Fruit fly (Drosophila melanogaster): ENCODE results near the gene CG1571.

The CG1571 gene

dm6 chrX:8060921-8061270, 14.8 kb upstream of the CG1571 start (continued):
- no peak for TF ChIP-seq PHDP (tag; optimal IDR thresholded peaks at IDR 0.05)
- TF ChIP-seq chn (GFP tag; optimal IDR thresholded peaks at IDR 0.05) = no peak
- TF ChIP-seq CG8290 (GFP tag; optimal IDR thresholded peaks at IDR 0.05) = no peak
- TF ChIP-seq CG8290 (tag; optimal IDR thresholded peaks at IDR 0.05) = peak in 1 of 2 experiments; percentile 44
- no peak for TF ChIP-seq Abd-B (GFP tag; optimal IDR thresholded peaks at IDR 0.05)
- TF ChIP-seq tx (GFP tag; optimal IDR thresholded peaks at IDR 0.05) = no peak
- TF ChIP-seq CG3847 (GFP tag; IDR thresholded peaks at IDR 0.05) = no peak
- no peak for TF ChIP-seq wdn (GFP tag; IDR thresholded peaks at IDR 0.05)
- TF ChIP-seq br (optimal IDR thresholded peaks at IDR 0.05) = no peak
- no peak for TF ChIP-seq ATbp (GFP tag; optimal IDR thresholded peaks at IDR 0.05)
- TF ChIP-seq kni (GFP tag; optimal IDR thresholded peaks at IDR 0.05) = no peak
- TF ChIP-seq CG18599 (GFP tag; optimal IDR thresholded peaks at IDR 0.05) = peak; percentile 18
- TF ChIP-seq lov (optimal IDR thresholded peaks at IDR 0.05) = no peak
- no peak for TF ChIP-seq lov (GFP tag; IDR thresholded peaks at IDR 0.05)
- TF ChIP-seq Fer3 (tag; optimal IDR thresholded peaks at IDR 0.05) = no peak
- TF ChIP-seq tin (GFP tag; optimal IDR thresholded peaks at IDR 0.05) = no peak
- TF ChIP-seq abd-A (tag; optimal IDR thresholded peaks at IDR 0.05) = peak; percentile 47
- TF ChIP-seq D19B (GFP tag; optimal IDR thresholded peaks at IDR 0.05) = no peak
- no peak for TF ChIP-seq croc (GFP tag; conservative IDR thresholded peaks at IDR 0.05)
- no peak for TF ChIP-seq Xrp1 (GFP tag; IDR thresholded peaks at IDR 0.05)
- TF ChIP-seq CG9215 (GFP tag; IDR thresholded peaks at IDR 0.05) = no peak
- TF ChIP-seq pros (GFP tag; optimal IDR thresholded peaks at IDR 0.05) = no peak
- TF ChIP-seq CG17328 (GFP tag; IDR thresholded peaks at IDR 0.05) = no peak
- TF ChIP-seq CG11723 (GFP tag; optimal IDR thresholded peaks at IDR 0.05) = no peak
- no peak for TF ChIP-seq CG1529 (GFP tag; optimal IDR thresholded peaks at IDR 0.05)
- no peak for TF ChIP-seq Jarid2 (GFP tag; optimal IDR thresholded peaks at IDR 0.05)
- no peak for TF ChIP-seq CG8388 (GFP tag; optimal IDR thresholded peaks at IDR 0.05)
- TF ChIP-seq CG6175 (GFP tag; IDR thresholded peaks at IDR 0.05) = no peak
- no peak for TF ChIP-seq Dip2 (GFP tag; IDR thresholded peaks at IDR 0.05)
- no peak for TF ChIP-seq H2.0 (GFP tag; IDR thresholded peaks at IDR 0.05)
- no peak for TF ChIP-seq Myb (GFP tag; optimal IDR thresholded peaks at IDR 0.05)
- no peak for TF ChIP-seq CG17829 (tag; optimal IDR thresholded peaks at IDR 0.05)
- TF ChIP-seq CG11085 (GFP tag; IDR thresholded peaks at IDR 0.05) = no peak
- TF ChIP-seq CG8359 (GFP tag; optimal IDR thresholded peaks at IDR 0.05; ENCODE audit: borderline replicate concordance) = peak; percentile 10
- peak; percentile 88 for TF ChIP-seq CG32772 (GFP tag; IDR thresholded peaks at IDR 0.05)
- TF ChIP-seq Trl (optimal IDR thresholded peaks at IDR 0.05) = peak; percentile 97 to 98
- peak; percentile 38 for TF ChIP-seq Trl (GFP tag; optimal IDR thresholded peaks at IDR 0.05)
- TF ChIP-seq CG10565 (GFP tag; optimal IDR thresholded peaks at IDR 0.05) = no peak
- TF ChIP-seq Eip74EF (GFP tag; optimal IDR thresholded peaks at IDR 0.05) = peak in 1 of 2 experiments; percentile 27
- no peak for TF ChIP-seq CG13296 (GFP tag; optimal IDR thresholded peaks at IDR 0.05)
- no peak for TF ChIP-seq fd3F (GFP tag; optimal IDR thresholded peaks at IDR 0.05)
- TF ChIP-seq gsb (GFP tag; IDR thresholded peaks at IDR 0.05) = no peak
- no peak for TF ChIP-seq CHES-1-like (GFP tag; optimal IDR thresholded peaks at IDR 0.05)
- no peak for TF ChIP-seq Taf1 (GFP tag; IDR thresholded peaks at IDR 0.05)
- no peak for TF ChIP-seq crc (GFP tag; optimal IDR thresholded peaks at IDR 0.05)
- no peak for TF ChIP-seq emc (GFP tag; optimal IDR thresholded peaks at IDR 0.05)
- TF ChIP-seq wek (GFP tag; optimal IDR thresholded peaks at IDR 0.05) = no peak
- TF ChIP-seq dmrt99B (tag; optimal IDR thresholded peaks at IDR 0.05) = no peak
- TF ChIP-seq ro (GFP tag; IDR thresholded peaks at IDR 0.05) = no peak
- no peak for TF ChIP-seq CG32532 (GFP tag; IDR thresholded peaks at IDR 0.05)
- TF ChIP-seq Sin3A (optimal IDR thresholded peaks at IDR 0.05) = no peak
- TF ChIP-seq CG7963 (GFP tag; IDR thresholded peaks at IDR 0.05; ENCODE audit: partially characterized antibody) = no peak
- TF ChIP-seq CG31388 (GFP tag; optimal IDR thresholded peaks at IDR 0.05) = no peak
- TF ChIP-seq NK7.1 (GFP tag; optimal IDR thresholded peaks at IDR 0.05) = peak; percentile 13
